Worm (Caenorhabditis elegans): ENCODE results near the gene F36H5.17.

The F36H5.17 gene

ce11 chrII:1763072-1763471 is 7.1 kb upstream of the F36H5.17 start, which contains the start of gene math-28:
Gene math-28 (plus strand): TSS chrII:1763372.
- no peak for TF ChIP-seq tab-1 (GFP tag; IDR thresholded peaks at IDR 0.05)
- no peak for TF ChIP-seq klf-2 (GFP tag; conservative IDR thresholded peaks at IDR 0.05)

ce11 chrII:1761564-1761963 is 5.6 kb upstream of the F36H5.17 start, which contains the start of gene F36H5.4:
Gene F36H5.4 (plus strand): TSS chrII:1761864.
- no peak for TF ChIP-seq cog-1 (tag; optimal IDR thresholded peaks at IDR 0.05)
- no peak for TF ChIP-seq tab-1 (GFP tag; IDR thresholded peaks at IDR 0.05)
- TF ChIP-seq med-1 (GFP tag; optimal IDR thresholded peaks at IDR 0.05; ENCODE audit: insufficient read depth), result no peak
- TF ChIP-seq ztf-23 (GFP tag; IDR thresholded peaks at IDR 0.05), result no peak
- TF ChIP-seq klf-2 (GFP tag; conservative IDR thresholded peaks at IDR 0.05), result no peak
- no peak for TF ChIP-seq T22C8.4 (GFP tag; IDR thresholded peaks at IDR 0.05)
- no peak for TF ChIP-seq ref-1 (GFP tag; conservative IDR thresholded peaks at IDR 0.05)
- TF ChIP-seq ztf-29 (GFP tag; IDR thresholded peaks at IDR 0.05), result no peak
- TF ChIP-seq flt-1 (GFP tag; IDR thresholded peaks at IDR 0.05), result no peak

- TF ChIP-seq klf-2 (GFP tag; conservative IDR thresholded peaks at IDR 0.05) (no peak), tab-1 (GFP tag; IDR thresholded peaks at IDR 0.05) (no peak), ztf-29 (GFP tag; IDR thresholded peaks at IDR 0.05) (no peak), ref-1 (GFP tag; conservative IDR thresholded peaks at IDR 0.05) (no peak), med-1 (GFP tag; optimal IDR thresholded peaks at IDR 0.05; ENCODE audit: insufficient read depth) (no peak), T22C8.4 (GFP tag; IDR thresholded peaks at IDR 0.05) (no peak), cog-1 (tag; optimal IDR thresholded peaks at IDR 0.05) (no peak), ztf-23 (GFP tag; IDR thresholded peaks at IDR 0.05) (no peak)
Measured at ce11 chrII:1759602-1760001, 3.6 kb upstream of the F36H5.17 start, which contains the start of gene F36H5.18. Gene F36H5.18 (plus strand): TSS chrII:1759902.

ce11 chrII:1757033-1757432 is 1.1 kb upstream of the F36H5.17 start, which contains the start of gene F36H5.10:
Gene F36H5.10 (plus strand): TSS chrII:1757333.
- TF ChIP-seq T22C8.4 (GFP tag; IDR thresholded peaks at IDR 0.05) (no peak), ztf-23 (GFP tag; IDR thresholded peaks at IDR 0.05) (no peak), klf-2 (GFP tag; conservative IDR thresholded peaks at IDR 0.05) (no peak), flt-1 (GFP tag; IDR thresholded peaks at IDR 0.05) (no peak), ref-1 (GFP tag; conservative IDR thresholded peaks at IDR 0.05) (no peak), cog-1 (tag; optimal IDR thresholded peaks at IDR 0.05) (no peak), ztf-29 (GFP tag; IDR thresholded peaks at IDR 0.05) (no peak), tab-1 (GFP tag; IDR thresholded peaks at IDR 0.05) (no peak)

- TF ChIP-seq klf-2 (GFP tag; conservative IDR thresholded peaks at IDR 0.05) (no peak), T22C8.4 (GFP tag; IDR thresholded peaks at IDR 0.05) (no peak), cog-1 (tag; optimal IDR thresholded peaks at IDR 0.05) (no peak), tab-1 (GFP tag; IDR thresholded peaks at IDR 0.05) (no peak), med-1 (GFP tag; optimal IDR thresholded peaks at IDR 0.05; ENCODE audit: insufficient read depth) (no peak), ref-1 (GFP tag; conservative IDR thresholded peaks at IDR 0.05) (no peak), ztf-23 (GFP tag; IDR thresholded peaks at IDR 0.05) (no peak), ztf-29 (GFP tag; IDR thresholded peaks at IDR 0.05) (no peak)
Measured at ce11 chrII:1756582-1756981, 610 bp upstream of the F36H5.17 start, which contains the start of gene fbxb-53. Gene fbxb-53 (plus strand): TSS chrII:1756882.

- TF ChIP-seq T22C8.4 (GFP tag; IDR thresholded peaks at IDR 0.05), result no peak
- TF ChIP-seq tab-1 (GFP tag; IDR thresholded peaks at IDR 0.05), result no peak
- TF ChIP-seq klf-2 (GFP tag; conservative IDR thresholded peaks at IDR 0.05), result no peak
- no peak for TF ChIP-seq med-1 (GFP tag; optimal IDR thresholded peaks at IDR 0.05; ENCODE audit: insufficient read depth)
- no peak for TF ChIP-seq ztf-23 (GFP tag; IDR thresholded peaks at IDR 0.05)
- TF ChIP-seq flt-1 (GFP tag; IDR thresholded peaks at IDR 0.05), result no peak
- no peak for TF ChIP-seq ref-1 (GFP tag; conservative IDR thresholded peaks at IDR 0.05)
- TF ChIP-seq cog-1 (tag; optimal IDR thresholded peaks at IDR 0.05), result no peak
- TF ChIP-seq ztf-29 (GFP tag; IDR thresholded peaks at IDR 0.05), result no peak
Measured at ce11 chrII:1752990-1753389, 3.0 kb downstream of the F36H5.17 start, which contains the start of gene F36H5.9. Gene F36H5.9 (minus strand): TSS chrII:1753090.

ce11 chrII:1750413-1750812 is 5.6 kb downstream of the F36H5.17 start, which contains the start of the genes F36H5.13 and F36H5.8:
Gene F36H5.13 (minus strand): TSS chrII:1750513.
Gene F36H5.8 (minus strand): TSS chrII:1750686.
- TF ChIP-seq T22C8.4 (GFP tag; IDR thresholded peaks at IDR 0.05) (no peak), klf-2 (GFP tag; conservative IDR thresholded peaks at IDR 0.05) (no peak), ztf-29 (GFP tag; IDR thresholded peaks at IDR 0.05) (no peak), med-1 (GFP tag; optimal IDR thresholded peaks at IDR 0.05; ENCODE audit: insufficient read depth) (no peak), ztf-23 (GFP tag; IDR thresholded peaks at IDR 0.05) (no peak), tab-1 (GFP tag; IDR thresholded peaks at IDR 0.05) (no peak), flt-1 (GFP tag; IDR thresholded peaks at IDR 0.05) (no peak), ref-1 (GFP tag; conservative IDR thresholded peaks at IDR 0.05) (no peak), cog-1 (tag; optimal IDR thresholded peaks at IDR 0.05) (no peak)

- TF ChIP-seq T22C8.4 (GFP tag; IDR thresholded peaks at IDR 0.05) (no peak), flt-1 (GFP tag; IDR thresholded peaks at IDR 0.05) (no peak), cog-1 (tag; optimal IDR thresholded peaks at IDR 0.05) (no peak), klf-2 (GFP tag; conservative IDR thresholded peaks at IDR 0.05) (no peak), ztf-29 (GFP tag; IDR thresholded peaks at IDR 0.05) (no peak), med-1 (GFP tag; optimal IDR thresholded peaks at IDR 0.05; ENCODE audit: insufficient read depth) (no peak), ref-1 (GFP tag; conservative IDR thresholded peaks at IDR 0.05) (no peak), tab-1 (GFP tag; IDR thresholded peaks at IDR 0.05) (no peak), ztf-23 (GFP tag; IDR thresholded peaks at IDR 0.05) (no peak)
Measured at ce11 chrII:1744183-1744582, 11.8 kb downstream of the F36H5.17 start, which contains the start of gene clec-19. Gene clec-19 (plus strand): TSS chrII:1744483.

ce11 chrII:1742535-1742934 is 13.4 kb downstream of the F36H5.17 start, which contains the start of gene F36H5.12:
Gene F36H5.12 (plus strand): TSS chrII:1742835.
- TF ChIP-seq cog-1 (tag; optimal IDR thresholded peaks at IDR 0.05) (no peak), ztf-29 (GFP tag; IDR thresholded peaks at IDR 0.05) (no peak), med-1 (GFP tag; optimal IDR thresholded peaks at IDR 0.05; ENCODE audit: insufficient read depth) (no peak), ref-1 (GFP tag; conservative IDR thresholded peaks at IDR 0.05) (no peak), klf-2 (GFP tag; conservative IDR thresholded peaks at IDR 0.05) (no peak), ztf-23 (GFP tag; IDR thresholded peaks at IDR 0.05) (no peak)

- no peak for TF ChIP-seq T22C8.4 (GFP tag; IDR thresholded peaks at IDR 0.05)
- no peak for TF ChIP-seq ztf-29 (GFP tag; IDR thresholded peaks at IDR 0.05)
- no peak for TF ChIP-seq ref-1 (GFP tag; conservative IDR thresholded peaks at IDR 0.05)
- TF ChIP-seq ztf-23 (GFP tag; IDR thresholded peaks at IDR 0.05), result no peak
- TF ChIP-seq tab-1 (GFP tag; IDR thresholded peaks at IDR 0.05), result no peak
- TF ChIP-seq flt-1 (GFP tag; IDR thresholded peaks at IDR 0.05), result no peak
Measured at ce11 chrII:1741248-1741647, 14.7 kb downstream of the F36H5.17 start, which contains the start of gene K07G6.1. Gene K07G6.1 (plus strand): TSS chrII:1741548.

Measured in whole organism, midembryonic.